Fruit fly (Drosophila melanogaster) whole organism, pupa: ENCODE results near the gene kdn.
"Not testable (repeated sequence)": the region's sequence is repeated elsewhere in the genome, so short reads cannot be mapped to it uniquely, and the experiment has no call there.

ENCODE experiments used
- CG10348 ChIP-seq: fragments of 200-800 bp; sonication (Bioruptor generic); IDR thresholded peaks from 2 replicates; pipeline ENCODE4 v1.3.6; 2022; ENCODE audit warnings: missing biosample characterization, missing genetic modification characterization
- CG13204 ChIP-seq: fragments of 200-800 bp; sonication (Bioruptor generic); optimal IDR thresholded peaks from 2 replicates; lab custom pipeline; 2018; ENCODE audit warnings: missing biosample characterization, mild to moderate bottlenecking, missing genetic modification characterization, moderate library complexity
- CG32121 ChIP-seq: fragments of 200-800 bp; sonication (Bioruptor generic); IDR thresholded peaks from 2 replicates; pipeline ENCODE4 v1.3.6; 2022; ENCODE audit warnings: missing biosample characterization, missing genetic modification characterization
- D1 ChIP-seq: fragments of 200-800 bp; sonication (Bioruptor generic); optimal IDR thresholded peaks from 2 replicates; lab custom pipeline; 2018; ENCODE audit warnings: missing biosample characterization, mild to moderate bottlenecking, missing genetic modification characterization, moderate library complexity
- Pif1B ChIP-seq: fragments of 200-800 bp; sonication (Bioruptor generic); optimal IDR thresholded peaks from 3 replicates; lab custom pipeline; 2016; ENCODE audit warnings: missing biosample characterization, missing genetic modification characterization

Gene kdn

DNA sequence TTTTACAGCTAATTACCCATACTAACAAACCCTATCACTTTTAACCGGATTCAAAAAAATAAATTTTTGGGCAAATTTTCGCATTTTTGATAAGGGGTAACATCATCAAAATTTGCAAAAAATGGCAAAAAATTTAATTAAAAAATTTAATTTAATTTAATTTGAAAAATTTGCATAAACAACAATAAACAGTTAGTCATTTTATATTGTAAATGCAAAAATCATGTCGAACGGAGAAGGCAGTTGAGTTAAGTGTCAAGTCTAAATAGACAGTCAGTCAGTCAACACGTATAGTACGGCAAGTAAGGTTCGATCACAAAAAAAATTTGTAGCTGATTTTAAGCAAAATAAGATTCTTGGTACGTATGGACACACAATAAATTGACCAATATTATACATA is 33.5 kb downstream of the kdn start, which contains the start of gene CG33664:
Gene CG33664, plus strand, starts transcription at position 301 of the 400 bp plus-strand sequence.
- TF ChIP-seq Pif1B; CG10348 (GFP tag; lab: Robert Waterston, UW); D1 (tag; lab: Kevin White, UChicago): not testable (repeated sequence)

dm6 chrX:6400000-6400399 is 49.6 kb downstream of the kdn start, which contains the start of gene CG33669:
TSS of gene CG33669 (minus strand) at chrX:6400100.
- not testable (repeated sequence) for TF ChIP-seq CG32121 (GFP tag; lab: Robert Waterston, UW); D1 (tag; lab: Kevin White, UChicago); CG13204
- TF ChIP-seq, all 21 proteins: peak for 0; not testable (repeated sequence) for 21
